Worm (Caenorhabditis elegans) whole organism, L4 larva: ENCODE measurements around the gene skr-5.

ENCODE experiments used
- D1046.2 ChIP-seq: fragments of 200-800 bp; sonication (Bioruptor generic); IDR thresholded peaks from 2 replicates; pipeline ENCODE4 v1.3.6; 2022; ENCODE audit warnings: missing genetic modification characterization, missing compliant biosample characterization
- F44E2.7 ChIP-seq: fragments of 200-800 bp; sonication (Bioruptor generic); IDR thresholded peaks from 2 replicates; pipeline ENCODE4 v2.1.2; 2022; ENCODE audit warnings: missing genetic modification characterization, missing compliant biosample characterization
- Y5F2A.4 ChIP-seq: fragments of 200-800 bp; sonication (Bioruptor generic); optimal IDR thresholded peaks from 2 replicates; lab custom pipeline; 2018; ENCODE audit warnings: mild to moderate bottlenecking, missing genetic modification characterization, missing compliant biosample characterization
- Y75B8A.6 ChIP-seq: fragments of 200-800 bp; sonication (Bioruptor generic); IDR thresholded peaks from 2 replicates; pipeline ENCODE4 v1.3.6; 2022; ENCODE audit warnings: missing genetic modification reagents, missing genetic modification characterization, missing compliant biosample characterization
- aha-1 ChIP-seq: fragments of 150-350 bp; peaks from one replicate; lab custom pipeline; 2014; ENCODE audit warnings: missing biosample characterization, missing genetic modification characterization
- ceh-28 ChIP-seq: fragments of 150-350 bp; optimal IDR thresholded peaks from 2 replicates; lab custom pipeline; 2014; ENCODE audit warnings: missing biosample characterization, missing genetic modification reagents, missing genetic modification characterization
- ceh-32 ChIP-seq: sonication (generic microtip); optimal IDR thresholded peaks from 2 replicates; lab custom pipeline; 2016; ENCODE audit warnings: mild to moderate bottlenecking, missing genetic modification characterization, missing compliant biosample characterization; ENCODE audit not compliant: poor library complexity
- ceh-82 ChIP-seq: sonication (generic microtip); optimal IDR thresholded peaks from 2 replicates; lab custom pipeline; 2017; ENCODE audit warnings: missing biosample characterization, missing genetic modification characterization
- daf-12 ChIP-seq: fragments of 150-350 bp; optimal IDR thresholded peaks from 2 replicates; lab custom pipeline; 2014; ENCODE audit warnings: missing biosample characterization, missing genetic modification reagents, missing genetic modification characterization
- daf-16 ChIP-seq, 3 experiments: sonication (generic microtip); optimal IDR thresholded peaks; 2 replicates each; lab custom pipeline; 2016 to 2017; ENCODE audit warnings: missing genetic modification characterization in 3 of 3, missing genetic modification reagents in 3 of 3, mild to moderate bottlenecking in 2 of 3, missing compliant biosample characterization in 2 of 3, missing biosample characterization in 1 of 3, moderate library complexity in 1 of 3
- daf-19 ChIP-seq: fragments of 200-800 bp; sonication (Bioruptor generic); conservative IDR thresholded peaks from 2 replicates; pipeline ENCODE4 v1.3.6; 2022; ENCODE audit warnings: missing genetic modification characterization, missing compliant biosample characterization
- dmd-8 ChIP-seq: fragments of 200-800 bp; sonication (Bioruptor generic); IDR thresholded peaks from 2 replicates; pipeline ENCODE4 v1.3.6; 2022; ENCODE audit warnings: missing genetic modification characterization, missing compliant biosample characterization
- fkh-10 ChIP-seq: fragments of 150-350 bp; optimal IDR thresholded peaks from 2 replicates; lab custom pipeline; 2014; ENCODE audit warnings: missing biosample characterization, missing genetic modification reagents, missing genetic modification characterization
- fos-1 ChIP-seq: fragments of 150-350 bp; optimal IDR thresholded peaks from 2 replicates; lab custom pipeline; 2014; ENCODE audit warnings: missing biosample characterization, missing genetic modification characterization
- hif-1 ChIP-seq, 2 experiments: sonication (generic microtip); optimal IDR thresholded peaks; 2 replicates each; lab custom pipeline; 2016 to 2017; ENCODE audit warnings: missing compliant biosample characterization in 2 of 2, missing genetic modification characterization in 2 of 2, missing genetic modification reagents in 2 of 2, missing genotype in 2 of 2, mild to moderate bottlenecking in 1 of 2
- hmg-1.1 ChIP-seq: fragments of 200-800 bp; sonication (Bioruptor generic); IDR thresholded peaks from 2 replicates; pipeline ENCODE4 v1.3.6; 2022; ENCODE audit warnings: missing genetic modification reagents, missing genetic modification characterization, missing compliant biosample characterization
- mdt-29 ChIP-seq: fragments of 200-800 bp; sonication (Bioruptor generic); IDR thresholded peaks from 2 replicates; pipeline ENCODE4 v1.3.6; 2022; ENCODE audit warnings: missing genetic modification reagents, missing genetic modification characterization, missing compliant biosample characterization
- nhr-111 ChIP-seq: fragments of 200-800 bp; sonication (Bioruptor generic); optimal IDR thresholded peaks from 2 replicates; lab custom pipeline; 2018; ENCODE audit warnings: mild to moderate bottlenecking, missing genetic modification characterization, missing compliant biosample characterization
- nhr-237 ChIP-seq: sonication (generic microtip); optimal IDR thresholded peaks from 2 replicates; lab custom pipeline; 2017; ENCODE audit warnings: missing biosample characterization, missing genetic modification characterization
- nhr-25 ChIP-seq: sonication (generic microtip); optimal IDR thresholded peaks from 2 replicates; lab custom pipeline; 2017; ENCODE audit warnings: missing genetic modification characterization, mild to moderate bottlenecking, missing compliant biosample characterization, antibody characterized with exemption, moderate library complexity, borderline replicate concordance; ENCODE audit not compliant: insufficient read depth
- nhr-6 ChIP-seq: fragments of 150-350 bp; optimal IDR thresholded peaks from 2 replicates; lab custom pipeline; 2014; ENCODE audit warnings: missing biosample characterization, missing genetic modification characterization
- php-3 ChIP-seq: fragments of 200-800 bp; sonication (Bioruptor generic); IDR thresholded peaks from 2 replicates; pipeline ENCODE4 v1.3.6; 2022; ENCODE audit warnings: missing genetic modification reagents, missing genetic modification characterization, missing compliant biosample characterization
- pqm-1 ChIP-seq: sonication (generic microtip); optimal IDR thresholded peaks from 2 replicates; lab custom pipeline; 2017; ENCODE audit warnings: missing biosample characterization, missing genetic modification characterization
- rbr-2 ChIP-seq: sonication (generic microtip); optimal IDR thresholded peaks from 2 replicates; lab custom pipeline; 2016; ENCODE audit warnings: missing genotype, missing genetic modification characterization, missing compliant biosample characterization
- saeg-2 ChIP-seq: fragments of 200-800 bp; sonication (Bioruptor generic); IDR thresholded peaks from 2 replicates; pipeline ENCODE4 v1.3.6; 2022; ENCODE audit warnings: missing genetic modification reagents, missing genetic modification characterization, missing compliant biosample characterization
- skn-1 ChIP-seq: fragments of 150-350 bp; optimal IDR thresholded peaks from 2 replicates; lab custom pipeline; 2014; ENCODE audit warnings: missing biosample characterization, missing genetic modification characterization
- unc-130 ChIP-seq: sonication (generic microtip); optimal IDR thresholded peaks from 2 replicates; lab custom pipeline; 2016; ENCODE audit warnings: missing genetic modification reagents, missing genetic modification characterization, missing compliant biosample characterization
- unc-62 ChIP-seq, 3 experiments: fragments of 150-350 bp in 1 of 3; sonication (generic microtip); optimal IDR thresholded peaks in 2 of 3; peaks in 1 of 3; 1 replicate in 1 of 3; 2 replicates in 2 of 3; lab custom pipeline; 2014 to 2017; ENCODE audit warnings: missing biosample characterization in 3 of 3, missing genetic modification characterization in 3 of 3, missing genetic modification reagents in 3 of 3, missing genotype in 1 of 3
- vab-7 ChIP-seq: fragments of 200-800 bp; sonication (Bioruptor generic); IDR thresholded peaks from 2 replicates; pipeline ENCODE4 v1.3.6; 2022; ENCODE audit warnings: missing genetic modification reagents, missing genetic modification characterization, missing compliant biosample characterization
- zag-1 ChIP-seq: fragments of 150-350 bp; optimal IDR thresholded peaks from 2 replicates; lab custom pipeline; 2014; ENCODE audit warnings: missing biosample characterization, missing genetic modification characterization

The skr-5 gene

ce11 chrV:17347602-17348001 lies at the start of gene skr-5:
TSS of gene skr-5 (plus strand) at chrV:17347902.
- TF ChIP-seq Y5F2A.4 (no peak), unc-130 (GFP tag; lab: Kevin White, UChicago) (no peak), pqm-1 (peak; percentile 45), nhr-237 (no peak), ceh-28 (no peak), fos-1 (tag; lab: Kevin White, UChicago) (no peak), D1046.2 (no peak), daf-16 (GFP tag; optimal IDR thresholded peaks at IDR 0.05; lab: Kevin White, UChicago) (no peak), daf-16 (tag; optimal IDR thresholded peaks at IDR 0.05; lab: Kevin White, UChicago) (peak; percentile 74), unc-62 (GFP tag; optimal IDR thresholded peaks at IDR 0.05 in 1 of 2; lab: Kevin White, UChicago) (no peak), unc-62 (tag; optimal IDR thresholded peaks at IDR 0.05; lab: Kevin White, UChicago) (no peak), saeg-2 (GFP tag; lab: Robert Waterston, UW) (no peak)
- TF ChIP-seq, all 104 proteins: peak for 2

- TF ChIP-seq ceh-82 (tag; lab: Kevin White, UChicago) (no peak), unc-62 (GFP tag; optimal IDR thresholded peaks at IDR 0.05 in 1 of 2; lab: Kevin White, UChicago) (peak in 1 of 2 experiments; percentile 92), unc-62 (tag; optimal IDR thresholded peaks at IDR 0.05; lab: Kevin White, UChicago) (no peak)
Observed at ce11 chrV:17298657-17299056, 49.0 kb upstream of the skr-5 start.

DNA sequence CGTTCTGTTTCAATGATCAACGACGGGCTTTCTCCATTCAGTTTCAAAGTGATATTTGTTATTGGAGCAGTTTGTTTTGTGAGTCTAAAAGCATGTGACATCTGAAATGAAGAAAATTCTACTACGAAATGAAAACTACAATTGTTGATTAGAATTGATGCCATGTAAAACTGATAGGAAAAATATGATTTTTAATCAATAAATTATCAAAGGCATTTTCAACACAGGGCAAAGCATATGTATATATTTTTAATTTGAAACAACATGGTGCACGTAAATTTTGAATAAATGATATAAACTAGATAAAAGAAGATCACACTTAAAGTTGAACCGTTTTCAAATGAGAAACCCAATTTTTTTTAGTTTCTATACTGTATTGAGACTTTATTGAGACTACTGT lies 46.3 kb upstream of the skr-5 start, which contains the start of gene K10G4.5:
K10G4.5 (minus strand) TSS at position 101 of the 400 bp plus-strand sequence.
- TF ChIP-seq pqm-1 (no peak), vab-7 (GFP tag; lab: Robert Waterston, UW) (no peak), fkh-10 (no peak), mdt-29 (GFP tag; lab: Robert Waterston, UW) (no peak), zag-1 (tag; lab: Kevin White, UChicago) (no peak), ceh-32 (tag; lab: Kevin White, UChicago) (no peak), hmg-1.1 (GFP tag; lab: Robert Waterston, UW) (no peak), hif-1 (tag; optimal IDR thresholded peaks at IDR 0.05; lab: Kevin White, UChicago) (no peak), nhr-111 (GFP tag; lab: Kevin White, UChicago) (no peak), aha-1 (tag; lab: Kevin White, UChicago) (no peak), daf-12 (tag; lab: Kevin White, UChicago) (no peak), daf-19 (GFP tag; lab: Robert Waterston, UW) (no peak), Y75B8A.6 (GFP tag; lab: Robert Waterston, UW) (no peak), nhr-6 (tag; lab: Kevin White, UChicago) (no peak)

ce11 chrV:17302754-17303153 lies 44.9 kb upstream of the skr-5 start, which contains the start of gene sri-70:
TSS of gene sri-70 (plus strand) at chrV:17303054.
- TF ChIP-seq ceh-32 (tag; lab: Kevin White, UChicago) (no peak), F44E2.7 (GFP tag; lab: Robert Waterston, UW) (no peak), rbr-2 (tag; lab: Kevin White, UChicago) (no peak), skn-1 (tag; lab: Kevin White, UChicago) (no peak), php-3 (GFP tag; lab: Robert Waterston, UW) (no peak), vab-7 (GFP tag; lab: Robert Waterston, UW) (no peak), dmd-8 (GFP tag; lab: Robert Waterston, UW) (no peak), nhr-25 (no peak)

- TF ChIP-seq rbr-2 (tag; lab: Kevin White, UChicago) = no peak
- no peak for TF ChIP-seq mdt-29 (GFP tag; lab: Robert Waterston, UW)
- TF ChIP-seq Y5F2A.4 = no peak
- TF ChIP-seq unc-62 (GFP tag; optimal IDR thresholded peaks at IDR 0.05 in 1 of 2; lab: Kevin White, UChicago) = peak in 1 of 2 experiments; percentile 90
- TF ChIP-seq unc-62 (tag; optimal IDR thresholded peaks at IDR 0.05; lab: Kevin White, UChicago) = no peak
Observed at ce11 chrV:17303392-17303791, 44.3 kb upstream of the skr-5 start.
